Fruit fly (Drosophila melanogaster) whole organism, wandering third instar larva: Measurements from ENCODE around the gene Eh.

ENCODE experiments used
- Abd-B ChIP-seq: fragments of >200 bp; optimal IDR thresholded peaks from 2 replicates; lab custom pipeline; 2017; ENCODE audit warnings: missing biosample characterization, missing genetic modification characterization
- CG32264 ChIP-seq: fragments of 200-800 bp; sonication (Bioruptor generic); optimal IDR thresholded peaks from 2 replicates; lab custom pipeline; 2016; ENCODE audit warnings: missing biosample characterization, missing genetic modification characterization
- CrebA ChIP-seq: fragments of 200-800 bp; sonication (Bioruptor generic); optimal IDR thresholded peaks from 2 replicates; lab custom pipeline; 2016; ENCODE audit warnings: missing biosample characterization, mild to moderate bottlenecking, missing genetic modification characterization, borderline replicate concordance
- Dfd ChIP-seq: fragments of >200 bp; optimal IDR thresholded peaks from 2 replicates; lab custom pipeline; 2017; ENCODE audit warnings: missing biosample characterization, missing genetic modification characterization
- Dif ChIP-seq: fragments of 200-275, 200-300 bp; sonication (Bioruptor generic); optimal IDR thresholded peaks from 2 replicates; lab custom pipeline; 2018; ENCODE audit warnings: missing biosample characterization, missing genetic modification characterization; ENCODE audit not compliant: partially characterized antibody
- GATAd ChIP-seq: sonication (Bioruptor generic); optimal IDR thresholded peaks from 2 replicates; lab custom pipeline; 2016; ENCODE audit warnings: missing biosample characterization, missing genetic modification characterization
- HLH106 ChIP-seq: fragments of 200-800 bp; optimal IDR thresholded peaks from 3 replicates; lab custom pipeline; 2019; ENCODE audit warnings: missing biosample characterization, mild to moderate bottlenecking, missing genetic modification characterization, moderate library complexity
- Hnf4 ChIP-seq: fragments of 200-800 bp; sonication (Bioruptor generic); optimal IDR thresholded peaks from 2 replicates; lab custom pipeline; 2016; ENCODE audit warnings: missing biosample characterization, mild to moderate bottlenecking, missing genetic modification characterization
- Hr78 ChIP-seq: fragments of >200 bp; optimal IDR thresholded peaks from 2 replicates; lab custom pipeline; 2017; ENCODE audit warnings: missing biosample characterization, missing genetic modification characterization
- Hr83 ChIP-seq: fragments of 200-300 bp; sonication (Bioruptor generic); optimal IDR thresholded peaks from 2 replicates; lab custom pipeline; 2016; ENCODE audit warnings: missing biosample characterization, mild to moderate bottlenecking, missing genetic modification characterization, moderate library complexity; ENCODE audit not compliant: poor library complexity, severe bottlenecking
- Jra ChIP-seq: sonication (Bioruptor generic); optimal IDR thresholded peaks from 2 replicates; lab custom pipeline; 2016; ENCODE audit warnings: missing biosample characterization, missing genetic modification characterization
- Myc ChIP-seq: fragments of >200 bp; optimal IDR thresholded peaks from 2 replicates; lab custom pipeline; 2017
- N ChIP-seq: fragments of >200 bp; optimal IDR thresholded peaks from 2 replicates; lab custom pipeline; 2018; ENCODE audit warnings: missing biosample characterization, missing external identifiers, missing genetic modification characterization
- OdsH ChIP-seq: fragments of 200-800 bp; sonication (Bioruptor generic); optimal IDR thresholded peaks from 2 replicates; lab custom pipeline; 2016; ENCODE audit warnings: missing biosample characterization, mild to moderate bottlenecking, missing genetic modification characterization
- Rel ChIP-seq, 2 experiments: fragments of 200-800 bp; sonication (Bioruptor generic) in 1 of 2; optimal IDR thresholded peaks; 2 replicates in 1 of 2; 3 replicates in 1 of 2; lab custom pipeline; 2016 to 2019; ENCODE audit warnings: mild to moderate bottlenecking in 2 of 2, missing biosample characterization in 2 of 2, missing genetic modification characterization in 2 of 2, moderate library complexity in 1 of 2
- Sp1 ChIP-seq: fragments of 200-800 bp; sonication (Bioruptor generic); optimal IDR thresholded peaks from 3 replicates; lab custom pipeline; 2019; ENCODE audit warnings: missing biosample characterization, mild to moderate bottlenecking, missing genetic modification characterization, moderate library complexity
- Vsx2 ChIP-seq: fragments of 200-300, 225-300 bp; sonication (Bioruptor generic); optimal IDR thresholded peaks from 2 replicates; lab custom pipeline; 2018; ENCODE audit warnings: missing biosample characterization, missing genetic modification characterization; ENCODE audit not compliant: partially characterized antibody
- br ChIP-seq: fragments of 200-800 bp; sonication (Bioruptor generic); optimal IDR thresholded peaks from 2 replicates; lab custom pipeline; 2016; ENCODE audit warnings: missing biosample characterization, missing genetic modification characterization
- brk ChIP-seq: fragments of 200-800 bp; sonication (Bioruptor generic); optimal IDR thresholded peaks from 2 replicates; lab custom pipeline; 2016; ENCODE audit warnings: missing biosample characterization, mild to moderate bottlenecking, missing genetic modification characterization
- dl ChIP-seq, 2 experiments: fragments of 175-275, 200-275 bp in 1 of 2; fragments of 200-275 bp in 1 of 2; sonication (Bioruptor generic); optimal IDR thresholded peaks; lab custom pipeline; 2018; ENCODE audit warnings: mild to moderate bottlenecking in 2 of 2, missing biosample characterization in 2 of 2, missing genetic modification characterization in 2 of 2, moderate library complexity in 2 of 2; ENCODE audit not compliant: partially characterized antibody in 2 of 2, insufficient read depth in 1 of 2
- dmrt93B ChIP-seq: fragments of 200-800 bp; sonication (Bioruptor generic); optimal IDR thresholded peaks from 2 replicates; lab custom pipeline; 2018; ENCODE audit warnings: missing biosample characterization, mild to moderate bottlenecking, missing genetic modification characterization
- ey ChIP-seq: fragments of 200-800 bp; sonication (Bioruptor generic); optimal IDR thresholded peaks from 2 replicates; lab custom pipeline; 2016; ENCODE audit warnings: missing biosample characterization, missing genetic modification characterization
- foxo ChIP-seq, 2 experiments: fragments of 200-800 bp; sonication (Bioruptor generic); optimal IDR thresholded peaks; 2 replicates in 1 of 2; 3 replicates in 1 of 2; lab custom pipeline; 2016 to 2017; ENCODE audit warnings: missing biosample characterization in 2 of 2, missing genetic modification characterization in 2 of 2
- fru ChIP-seq: fragments of 200-800 bp; sonication (Bioruptor generic); optimal IDR thresholded peaks from 3 replicates; lab custom pipeline; 2016; ENCODE audit warnings: missing biosample characterization, mild to moderate bottlenecking, missing genetic modification characterization
- h ChIP-seq: fragments of 200-800 bp; sonication (Bioruptor generic); optimal IDR thresholded peaks from 3 replicates; lab custom pipeline; 2016; ENCODE audit warnings: missing biosample characterization, mild to moderate bottlenecking, missing genetic modification characterization
- jim ChIP-seq: fragments of 175-275, 200-325 bp; sonication (Bioruptor generic); optimal IDR thresholded peaks from 2 replicates; lab custom pipeline; 2016; ENCODE audit warnings: missing biosample characterization, mild to moderate bottlenecking, missing genetic modification characterization
- pan ChIP-seq: fragments of >200 bp; optimal IDR thresholded peaks from 2 replicates; lab custom pipeline; 2017
- psq ChIP-seq: fragments of 200-800 bp; sonication (Bioruptor generic); optimal IDR thresholded peaks from 3 replicates; lab custom pipeline; 2017; ENCODE audit warnings: missing biosample characterization, mild to moderate bottlenecking, missing genetic modification characterization, moderate library complexity
- rgr ChIP-seq: fragments of 200-800 bp; sonication (Bioruptor generic); optimal IDR thresholded peaks from 3 replicates; lab custom pipeline; 2016; ENCODE audit warnings: missing biosample characterization, mild to moderate bottlenecking, missing genetic modification characterization
- tai ChIP-seq: sonication (Bioruptor generic); optimal IDR thresholded peaks from 2 replicates; lab custom pipeline; 2016; ENCODE audit warnings: missing biosample characterization, missing genetic modification characterization
- usp ChIP-seq: fragments of >200 bp; optimal IDR thresholded peaks from 2 replicates; lab custom pipeline; 2017; ENCODE audit warnings: missing biosample characterization, missing genetic modification characterization
- woc ChIP-seq: sonication (Bioruptor generic); optimal IDR thresholded peaks from 2 replicates; lab custom pipeline; 2016; ENCODE audit warnings: missing biosample characterization, mild to moderate bottlenecking, missing genetic modification characterization

The Eh gene

DNA sequence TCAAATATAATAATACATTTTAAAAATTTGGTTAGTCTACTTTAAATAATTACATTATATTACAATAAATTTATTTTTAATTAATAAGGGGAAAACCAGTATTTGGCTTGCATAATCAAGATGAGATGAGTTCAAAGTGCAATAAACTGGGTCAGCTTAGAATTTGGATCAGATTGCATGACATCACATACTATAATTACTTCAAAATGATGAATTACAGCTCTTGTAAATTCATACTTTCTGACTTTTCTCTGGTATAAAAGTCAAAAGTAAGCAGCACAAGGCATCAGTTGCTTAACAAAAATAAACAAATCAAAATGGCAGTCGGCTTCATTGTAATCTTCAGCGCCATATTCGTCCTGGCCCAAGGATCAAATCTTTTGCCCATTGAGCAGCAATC, 31.5 kb downstream of the Eh start, which contains the start of gene CG33333:
Gene CG33333, plus strand, starts transcription at position 301 of the 400 bp plus-strand sequence.
- TF ChIP-seq ey (GFP tag; lab: Kevin White, UChicago) (no peak), Dif (GFP tag; lab: Kevin White, UChicago) (no peak), tai (GFP tag; lab: Kevin White, UChicago) (no peak), Hr78 (GFP tag; lab: Kevin White, UChicago) (no peak), Dfd (GFP tag; lab: Kevin White, UChicago) (no peak), Jra (GFP tag; lab: Kevin White, UChicago) (no peak), h (no peak)

DNA sequence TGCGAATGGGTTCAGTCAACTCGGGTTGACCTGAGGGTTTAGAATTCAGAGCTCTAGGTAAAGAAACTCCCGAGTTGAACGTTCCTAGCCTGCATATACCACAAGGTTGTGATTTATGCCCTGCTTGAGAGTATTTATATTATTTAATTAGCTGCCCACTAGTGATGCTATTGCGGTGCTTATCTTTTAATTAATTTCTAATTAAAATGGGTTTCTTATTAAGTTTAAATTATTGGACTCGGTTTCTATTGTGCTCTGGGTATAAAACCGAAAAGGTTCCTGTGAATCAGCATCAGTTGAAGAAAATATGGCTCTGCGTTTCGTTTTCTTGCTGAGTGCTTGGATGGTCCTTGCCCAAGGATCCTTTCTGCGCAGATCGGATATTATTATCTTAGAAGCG, 33.2 kb downstream of the Eh start, which contains the start of gene CG5866:
Gene CG5866, plus strand, starts transcription at position 301 of the 400 bp plus-strand sequence.
- TF ChIP-seq psq = no peak
- TF ChIP-seq Hnf4 = no peak
- no peak for TF ChIP-seq HLH106 (tag; lab: Kevin White, UChicago)
- no peak for TF ChIP-seq Myc (lab: Kevin White, UChicago)
- TF ChIP-seq Jra (GFP tag; lab: Kevin White, UChicago) = no peak
- TF ChIP-seq brk (GFP tag; lab: Kevin White, UChicago) = no peak
- TF ChIP-seq tai (GFP tag; lab: Kevin White, UChicago) = no peak
- TF ChIP-seq foxo (GFP tag; optimal IDR thresholded peaks at IDR 0.05; lab: Kevin White, UChicago) = no peak
- no peak for TF ChIP-seq OdsH (GFP tag; lab: Kevin White, UChicago)
- TF ChIP-seq br (GFP tag; lab: Kevin White, UChicago) = no peak
- no peak for TF ChIP-seq dl (GFP tag; optimal IDR thresholded peaks at IDR 0.05; lab: Kevin White, UChicago; ENCODE audit: insufficient read depth in 1 of 2, partially characterized antibody in 2 of 2)
- TF ChIP-seq GATAd (GFP tag; lab: Kevin White, UChicago) = no peak
- no peak for TF ChIP-seq CG32264 (GFP tag; lab: Kevin White, UChicago)
- no peak for TF ChIP-seq pan (lab: Kevin White, UChicago)
- TF ChIP-seq fru (GFP tag; lab: Kevin White, UChicago) = no peak
- TF ChIP-seq Hr83 (GFP tag; lab: Kevin White, UChicago) = no peak
- TF ChIP-seq jim (GFP tag; lab: Kevin White, UChicago) = no peak
- TF ChIP-seq Abd-B = no peak
- TF ChIP-seq, all 38 proteins: peak for 0

DNA sequence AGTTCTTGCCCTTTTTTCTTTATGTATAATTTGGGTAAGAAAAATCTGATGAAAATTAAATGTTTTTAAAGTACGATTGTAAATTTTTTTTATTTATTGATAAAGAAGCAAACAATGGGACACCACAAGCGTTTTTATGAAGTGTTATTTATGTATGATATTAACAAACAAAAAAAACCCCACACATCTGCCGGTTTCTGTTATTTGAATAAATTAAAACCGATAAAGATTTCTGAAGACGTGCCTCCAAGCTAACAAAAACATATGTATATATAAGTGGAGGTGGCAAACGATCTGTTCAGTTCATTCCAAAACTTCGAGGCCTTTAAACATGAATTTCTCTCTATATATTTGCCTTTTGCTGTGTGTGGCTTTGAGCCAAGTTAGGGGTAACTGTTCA, 35.1 kb downstream of the Eh start, which contains the start of gene CG42822:
Gene CG42822, plus strand, starts transcription at position 301 of the 400 bp plus-strand sequence.
- TF ChIP-seq tai (GFP tag; lab: Kevin White, UChicago) (no peak), foxo (GFP tag; optimal IDR thresholded peaks at IDR 0.05; lab: Kevin White, UChicago) (no peak), N (GFP tag; lab: Kevin White, UChicago) (no peak), usp (GFP tag; lab: Kevin White, UChicago) (no peak), psq (no peak), woc (GFP tag; lab: Kevin White, UChicago) (no peak), Vsx2 (GFP tag; lab: Kevin White, UChicago) (no peak)

DNA sequence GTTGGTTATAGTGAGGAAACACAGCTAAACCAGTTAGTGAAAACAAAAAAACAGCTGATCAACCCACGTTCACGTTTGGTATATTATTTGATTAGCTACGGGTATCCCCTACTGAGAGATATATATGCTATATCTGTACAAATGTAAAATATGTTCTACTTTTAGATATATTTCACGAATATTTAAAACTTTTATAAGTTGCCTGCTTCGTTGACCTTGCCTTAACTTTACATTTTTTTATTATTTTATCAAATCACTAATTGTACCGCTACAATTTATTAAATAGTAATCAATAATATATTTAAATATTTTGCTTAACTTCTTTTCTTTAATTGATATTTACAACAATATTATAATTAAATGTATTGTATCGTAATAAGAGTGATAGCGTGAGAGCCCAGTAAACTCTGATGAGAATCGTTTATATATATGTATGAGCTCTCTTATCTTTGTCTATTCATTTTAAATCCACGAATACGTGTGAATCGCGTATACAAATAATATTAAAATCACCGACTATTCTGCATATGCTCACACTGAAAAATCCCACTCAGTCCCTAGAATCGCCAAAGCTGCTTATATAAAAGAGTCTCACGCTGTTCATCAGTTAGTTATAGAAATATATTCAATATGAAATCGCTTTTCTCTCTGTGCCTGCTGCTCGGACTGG, 36.1 kb downstream of the Eh start, which contains the start of gene CG42821:
Gene CG42821, plus strand, starts transcription at position 620 of the 670 bp plus-strand sequence.
- TF ChIP-seq br (GFP tag; lab: Kevin White, UChicago) (no peak), dl (GFP tag; optimal IDR thresholded peaks at IDR 0.05; lab: Kevin White, UChicago; ENCODE audit: insufficient read depth in 1 of 2, partially characterized antibody in 2 of 2) (no peak), ey (GFP tag; lab: Kevin White, UChicago) (no peak), Sp1 (no peak), usp (GFP tag; lab: Kevin White, UChicago) (no peak), rgr (GFP tag; lab: Kevin White, UChicago) (no peak), Hr83 (GFP tag; lab: Kevin White, UChicago) (no peak), woc (GFP tag; lab: Kevin White, UChicago) (no peak), CG32264 (GFP tag; lab: Kevin White, UChicago) (no peak), CrebA (no peak), Jra (GFP tag; lab: Kevin White, UChicago) (no peak), dmrt93B (GFP tag; lab: Kevin White, UChicago) (no peak), OdsH (GFP tag; lab: Kevin White, UChicago) (no peak), foxo (GFP tag; optimal IDR thresholded peaks at IDR 0.05; lab: Kevin White, UChicago) (no peak), Rel (GFP tag; optimal IDR thresholded peaks at IDR 0.05; lab: Kevin White, UChicago) (no peak), Rel (tag; optimal IDR thresholded peaks at IDR 0.05; lab: Kevin White, UChicago) (no peak), GATAd (GFP tag; lab: Kevin White, UChicago) (no peak)
- TF ChIP-seq, all 38 proteins: peak for 0
